Worm (Caenorhabditis elegans) whole organism, midembryonic: ENCODE data around the gene ugt-33.

ENCODE experiments used
- T22C8.4 ChIP-seq: fragments of 200-800 bp; sonication (Bioruptor generic); IDR thresholded peaks from 2 replicates; pipeline ENCODE4 v1.3.6; 2022; ENCODE audit warnings: missing genetic modification characterization, missing compliant biosample characterization
- cog-1 ChIP-seq: sonication (generic microtip); optimal IDR thresholded peaks from 2 replicates; lab custom pipeline; 2016; ENCODE audit warnings: missing genetic modification characterization, missing compliant biosample characterization
- flt-1 ChIP-seq: fragments of 200-800 bp; sonication (Bioruptor generic); IDR thresholded peaks from 2 replicates; pipeline ENCODE4 v1.3.6; 2022; ENCODE audit warnings: missing genetic modification characterization, missing compliant biosample characterization
- klf-2 ChIP-seq: fragments of 200-800 bp; sonication (Bioruptor generic); conservative IDR thresholded peaks from 2 replicates; pipeline ENCODE4 v1.3.6; 2022; ENCODE audit warnings: missing genetic modification reagents, missing genetic modification characterization, missing compliant biosample characterization
- med-1 ChIP-seq: sonication (generic microtip); optimal IDR thresholded peaks from 2 replicates; lab custom pipeline; 2017; ENCODE audit warnings: missing genetic modification characterization, mild to moderate bottlenecking, missing compliant biosample characterization, antibody characterized with exemption, missing genetic modification reagents; ENCODE audit not compliant: insufficient read depth
- ref-1 ChIP-seq: fragments of 200-800 bp; sonication (Bioruptor generic); conservative IDR thresholded peaks from 2 replicates; pipeline ENCODE4 v1.3.6; 2022; ENCODE audit warnings: missing genetic modification reagents, missing genetic modification characterization, missing compliant biosample characterization
- tab-1 ChIP-seq: fragments of 200-800 bp; sonication (Bioruptor generic); IDR thresholded peaks from 2 replicates; pipeline ENCODE4 v1.3.6; 2022; ENCODE audit warnings: missing genetic modification characterization, missing compliant biosample characterization
- ztf-23 ChIP-seq: fragments of 200-800 bp; sonication (Bioruptor generic); IDR thresholded peaks from 2 replicates; pipeline ENCODE4 v1.3.6; 2022; ENCODE audit warnings: missing genetic modification reagents, missing genetic modification characterization, missing compliant biosample characterization
- ztf-29 ChIP-seq: fragments of 200-800 bp; sonication (Bioruptor generic); IDR thresholded peaks from 2 replicates; pipeline ENCODE4 v1.3.6; 2022; ENCODE audit warnings: missing genetic modification reagents, missing genetic modification characterization, missing compliant biosample characterization

The ugt-33 gene

DNA sequence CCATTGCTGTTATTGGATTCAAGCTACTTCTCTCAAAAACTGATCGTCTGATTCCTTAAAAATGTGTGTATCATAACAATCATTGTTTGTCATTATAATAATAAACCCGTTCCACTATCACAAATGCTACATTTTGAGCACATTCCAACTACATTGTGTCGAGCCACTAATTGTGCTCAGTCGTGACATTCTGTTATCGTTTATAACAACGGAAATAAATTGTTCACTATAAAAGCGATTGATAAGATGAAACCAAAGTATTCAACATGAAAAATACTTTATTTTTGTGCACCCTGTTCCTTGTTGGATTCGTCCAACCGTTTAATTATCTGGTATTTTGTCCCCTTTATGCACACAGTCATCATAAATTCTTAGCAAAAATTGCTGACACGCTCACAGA lies at the start of gene ugt-33:
TSS of gene ugt-33 (plus strand) at position 260 of the 400 bp plus-strand sequence.
- TF ChIP-seq ztf-29, result no peak
- no peak for TF ChIP-seq ztf-23 (GFP tag; lab: Robert Waterston, UW)
- TF ChIP-seq tab-1 (GFP tag; lab: Robert Waterston, UW), result no peak
- no peak for TF ChIP-seq med-1
- TF ChIP-seq T22C8.4, result no peak
- no peak for TF ChIP-seq flt-1 (GFP tag; lab: Robert Waterston, UW)
- TF ChIP-seq cog-1, result no peak
- TF ChIP-seq klf-2 (GFP tag; lab: Robert Waterston, UW), result no peak
- TF ChIP-seq ref-1, result no peak

DNA sequence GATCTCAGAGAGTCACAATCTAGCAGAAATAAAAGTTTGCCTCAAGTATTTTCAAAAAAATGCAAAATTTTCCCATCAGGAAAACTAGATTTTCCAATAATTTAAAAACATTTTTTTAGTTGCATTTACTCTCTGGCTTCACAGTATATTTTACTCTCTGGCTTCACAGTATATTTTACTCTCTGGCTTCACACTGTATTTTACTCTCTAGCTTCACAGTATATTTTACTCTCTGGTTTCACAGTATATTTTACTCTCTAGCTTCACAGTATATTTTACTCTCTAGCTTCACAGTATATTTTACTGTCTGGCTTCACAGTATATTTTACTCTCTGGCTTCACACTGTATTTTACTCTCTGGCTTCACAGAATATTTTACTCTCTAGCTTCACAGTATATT lies 43.9 kb upstream of the ugt-33 start:
- peak; percentile 54; the same call in 1 of the 2 replicates for TF ChIP-seq ztf-23 (GFP tag; lab: Robert Waterston, UW)
- 0 out of 2 replicates have a peak, but pooled peaks have one; percentile 6 for TF ChIP-seq tab-1 (GFP tag; lab: Robert Waterston, UW)
- TF ChIP-seq ztf-29, result peak; percentile 51; the same call in 1 of the 2 replicates
- TF ChIP-seq ref-1, result 0 out of 2 replicates have a peak, but pooled peaks have one; percentile 53
- peak; percentile 60; the same call in 1 of the 2 replicates for TF ChIP-seq flt-1 (GFP tag; lab: Robert Waterston, UW)

DNA sequence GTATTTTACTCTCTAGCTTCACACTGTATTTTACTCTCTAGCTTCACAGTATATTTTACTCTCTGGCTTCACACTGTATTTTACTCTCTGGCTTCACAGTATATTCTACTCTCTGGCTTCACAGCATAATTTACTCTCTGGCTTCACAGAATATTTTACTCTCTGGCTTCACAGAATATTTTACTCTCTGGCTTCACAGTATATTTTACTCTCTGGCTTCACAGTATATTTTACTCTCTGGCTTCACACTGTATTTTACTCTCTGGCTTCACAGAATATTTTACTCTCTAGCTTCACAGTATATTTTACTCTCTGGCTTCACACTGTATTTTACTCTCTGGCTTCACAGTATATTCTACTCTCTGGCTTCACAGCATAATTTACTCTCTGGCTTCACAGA lies 43.3 kb upstream of the ugt-33 start:
- TF ChIP-seq ref-1, result 0 out of 2 replicates have a peak, but pooled peaks have one; percentile 7

DNA sequence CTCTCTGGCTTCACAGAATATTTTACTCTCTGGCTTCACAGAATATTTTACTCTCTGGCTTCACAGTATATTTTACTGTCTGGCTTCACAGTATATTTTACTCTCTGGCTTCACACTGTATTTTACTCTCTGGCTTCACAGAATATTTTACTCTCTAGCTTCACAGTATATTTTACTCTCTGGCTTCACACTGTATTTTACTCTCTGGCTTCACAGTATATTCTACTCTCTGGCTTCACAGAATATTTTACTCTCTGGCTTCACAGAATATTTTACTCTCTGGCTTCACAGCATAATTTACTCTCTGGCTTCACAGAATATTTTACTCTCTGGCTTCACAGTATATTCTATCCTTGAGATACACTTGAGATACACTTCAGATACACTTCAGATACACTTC lies 42.9 kb upstream of the ugt-33 start:
- TF ChIP-seq klf-2 (GFP tag; lab: Robert Waterston, UW) (peak; percentile 89), ztf-23 (GFP tag; lab: Robert Waterston, UW) (peak; percentile 85), ref-1 (peak; percentile 61; the same call in 1 of the 2 replicates), flt-1 (GFP tag; lab: Robert Waterston, UW) (peak; percentile 90)

DNA sequence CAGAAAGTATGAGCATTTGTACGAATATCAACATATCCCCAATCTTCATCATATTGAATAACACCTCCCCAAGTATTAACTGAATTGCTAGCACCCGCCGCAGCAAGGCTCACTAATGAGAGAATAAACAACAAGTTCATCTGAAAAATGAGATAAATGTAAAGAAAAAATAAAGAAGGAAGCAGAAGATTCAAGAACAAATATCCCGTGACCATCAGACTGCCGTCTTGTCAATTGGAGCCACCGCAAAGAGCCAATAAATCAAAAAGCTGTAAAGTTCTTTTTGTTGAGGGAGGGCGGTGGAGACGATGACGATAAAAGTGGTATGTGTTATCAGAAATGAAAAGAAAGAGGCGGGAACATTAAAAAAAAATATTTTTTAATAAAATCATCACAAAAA lies 39.7 kb upstream of the ugt-33 start, which contains the start of gene Y32F6A.5:
TSS of gene Y32F6A.5 (minus strand) at position 140 of the 400 bp plus-strand sequence.
- no peak for TF ChIP-seq cog-1
- TF ChIP-seq klf-2 (GFP tag; lab: Robert Waterston, UW), result no peak
- TF ChIP-seq flt-1 (GFP tag; lab: Robert Waterston, UW), result no peak
- TF ChIP-seq T22C8.4, result no peak
- TF ChIP-seq ztf-29, result no peak
- TF ChIP-seq med-1, result no peak
- TF ChIP-seq ref-1, result no peak

DNA sequence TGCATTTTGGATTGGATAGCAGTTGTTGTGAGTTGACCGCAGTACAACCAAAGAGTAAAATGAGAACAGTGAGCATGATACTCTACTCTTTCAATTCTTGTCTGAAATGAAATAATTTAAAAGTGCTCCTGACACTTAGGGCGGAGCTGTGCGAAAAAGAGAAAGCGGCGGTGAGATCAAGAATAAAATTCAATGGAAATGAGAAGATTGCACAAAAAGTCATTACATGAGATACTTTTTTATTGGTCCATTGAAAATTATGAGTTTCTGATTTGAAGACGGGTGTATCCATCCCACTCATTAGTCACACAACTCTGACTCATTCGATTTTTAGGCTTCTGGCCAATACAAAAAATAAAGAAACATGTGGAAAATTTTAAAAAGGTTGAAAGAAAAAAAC lies 36.0 kb upstream of the ugt-33 start, which contains the start of gene F22E12.1:
TSS of gene F22E12.1 (minus strand) at position 101 of the 400 bp plus-strand sequence.
- TF ChIP-seq T22C8.4 (no peak), med-1 (no peak), ztf-23 (GFP tag; lab: Robert Waterston, UW) (no peak), ztf-29 (no peak), tab-1 (GFP tag; lab: Robert Waterston, UW) (no peak), klf-2 (GFP tag; lab: Robert Waterston, UW) (no peak), flt-1 (GFP tag; lab: Robert Waterston, UW) (no peak), cog-1 (no peak), ref-1 (no peak)

DNA sequence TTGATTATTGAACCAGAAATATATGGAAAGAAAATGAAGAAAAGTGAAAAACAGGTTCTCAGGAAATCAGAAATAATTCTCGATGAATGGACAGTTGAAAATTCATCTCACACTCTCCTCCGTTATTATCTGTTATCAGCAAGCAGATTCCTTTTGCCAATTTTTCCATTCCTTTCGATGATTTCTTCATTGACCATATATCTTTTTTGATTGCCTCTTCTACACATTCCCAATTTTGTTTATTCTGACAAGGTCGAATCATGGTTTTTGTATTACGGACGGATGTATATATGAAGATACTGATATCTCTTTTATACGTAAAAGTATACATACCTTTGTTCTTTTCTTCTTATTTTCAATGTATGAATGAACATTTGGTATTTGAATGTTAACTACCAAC lies 32.5 kb upstream of the ugt-33 start:
- TF ChIP-seq ref-1 (no peak), T22C8.4 (no peak)

DNA sequence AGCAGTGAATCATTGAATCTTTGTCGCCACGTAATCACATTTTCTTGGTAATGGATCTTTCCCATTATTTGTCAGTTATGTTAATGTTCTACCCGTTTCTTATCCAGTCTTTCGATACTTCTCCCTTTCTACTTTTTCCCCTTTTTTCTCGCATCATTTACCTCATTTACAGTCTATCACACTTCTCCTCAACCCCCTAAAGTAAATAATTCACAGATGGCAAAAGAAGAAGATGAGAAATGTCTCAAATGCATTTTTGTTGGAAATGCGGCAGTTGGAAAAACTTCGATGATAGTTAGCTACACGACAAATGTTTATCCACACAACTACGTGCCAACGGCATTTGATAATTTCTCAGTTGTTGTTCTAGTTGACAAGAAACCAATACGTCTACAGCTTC lies 31.1 kb upstream of the ugt-33 start, which contains the start of gene chw-1:
TSS of gene chw-1 (plus strand) at position 217 of the 400 bp plus-strand sequence.
- no peak for TF ChIP-seq tab-1 (GFP tag; lab: Robert Waterston, UW)
- TF ChIP-seq klf-2 (GFP tag; lab: Robert Waterston, UW), result no peak
- no peak for TF ChIP-seq med-1
- TF ChIP-seq flt-1 (GFP tag; lab: Robert Waterston, UW), result no peak
- TF ChIP-seq ztf-23 (GFP tag; lab: Robert Waterston, UW), result no peak
- TF ChIP-seq ref-1, result no peak
- no peak for TF ChIP-seq T22C8.4
- TF ChIP-seq cog-1, result no peak
- no peak for TF ChIP-seq ztf-29

DNA sequence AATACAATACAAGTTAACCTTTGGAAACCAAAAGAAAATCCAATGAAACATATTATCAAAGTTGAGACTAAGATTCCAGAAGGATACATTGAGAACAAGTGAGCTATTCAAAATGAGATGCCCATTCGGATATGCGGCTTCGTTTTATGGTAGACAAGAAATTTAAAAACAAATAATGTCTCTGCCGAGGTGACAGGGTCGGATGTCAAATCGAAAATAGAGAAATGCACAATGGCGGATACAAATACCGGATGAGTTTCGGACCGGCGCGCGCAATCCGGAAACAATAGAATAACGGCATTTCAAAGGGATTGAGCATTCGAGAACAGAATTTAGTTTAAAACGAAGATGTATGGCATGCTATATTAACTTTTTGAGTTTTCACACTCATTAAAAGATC lies 29.9 kb upstream of the ugt-33 start, which contains the start of gene F22E12.3:
TSS of gene F22E12.3 (minus strand) at position 101 of the 400 bp plus-strand sequence.
- TF ChIP-seq klf-2 (GFP tag; lab: Robert Waterston, UW), result no peak
- no peak for TF ChIP-seq ztf-29
- no peak for TF ChIP-seq ref-1

DNA sequence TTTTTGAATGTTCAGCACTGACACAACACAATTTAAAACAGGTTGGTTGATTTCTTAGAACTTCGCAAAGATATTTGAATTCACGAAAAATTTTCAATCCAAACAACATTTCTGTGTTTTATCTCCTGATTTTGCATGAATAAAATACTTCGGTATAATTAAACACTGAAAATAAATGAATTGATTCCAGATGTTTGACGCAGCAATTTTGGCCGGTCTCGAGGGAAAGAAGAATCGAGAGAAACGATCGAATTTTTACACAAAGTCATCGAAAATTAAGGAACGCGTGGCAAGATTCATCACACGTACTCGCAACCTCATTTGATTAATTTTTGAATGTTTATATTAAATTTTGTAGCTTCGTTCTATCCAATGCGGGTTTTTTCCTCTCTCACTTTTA lies 29.0 kb upstream of the ugt-33 start:
- TF ChIP-seq tab-1 (GFP tag; lab: Robert Waterston, UW) (no peak), med-1 (no peak), ref-1 (no peak), klf-2 (GFP tag; lab: Robert Waterston, UW) (no peak), ztf-23 (GFP tag; lab: Robert Waterston, UW) (no peak), cog-1 (no peak), ztf-29 (no peak)

DNA sequence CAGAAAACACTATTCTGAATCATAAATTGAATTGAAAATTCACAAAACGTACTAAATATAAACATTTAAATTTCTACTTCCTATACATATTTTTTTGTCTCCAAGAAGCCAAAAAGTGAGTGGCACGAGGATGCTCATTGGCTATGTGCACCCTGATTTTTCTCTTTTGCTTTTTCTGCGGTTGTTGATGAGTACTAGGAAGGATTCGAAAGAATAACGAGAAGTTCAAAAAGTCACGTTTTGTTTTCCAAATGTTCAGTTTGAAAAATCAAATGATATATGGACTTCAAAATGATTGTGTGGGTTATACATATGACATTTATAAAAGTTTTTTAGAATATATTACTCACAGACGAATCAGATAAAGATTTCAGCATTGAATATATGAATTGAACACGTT lies 28.5 kb upstream of the ugt-33 start:
- TF ChIP-seq ref-1, result no peak
- TF ChIP-seq flt-1 (GFP tag; lab: Robert Waterston, UW), result no peak
- no peak for TF ChIP-seq ztf-23 (GFP tag; lab: Robert Waterston, UW)
- no peak for TF ChIP-seq klf-2 (GFP tag; lab: Robert Waterston, UW)
- TF ChIP-seq T22C8.4, result no peak
- no peak for TF ChIP-seq tab-1 (GFP tag; lab: Robert Waterston, UW)
- no peak for TF ChIP-seq ztf-29
- TF ChIP-seq med-1, result no peak
- no peak for TF ChIP-seq cog-1

DNA sequence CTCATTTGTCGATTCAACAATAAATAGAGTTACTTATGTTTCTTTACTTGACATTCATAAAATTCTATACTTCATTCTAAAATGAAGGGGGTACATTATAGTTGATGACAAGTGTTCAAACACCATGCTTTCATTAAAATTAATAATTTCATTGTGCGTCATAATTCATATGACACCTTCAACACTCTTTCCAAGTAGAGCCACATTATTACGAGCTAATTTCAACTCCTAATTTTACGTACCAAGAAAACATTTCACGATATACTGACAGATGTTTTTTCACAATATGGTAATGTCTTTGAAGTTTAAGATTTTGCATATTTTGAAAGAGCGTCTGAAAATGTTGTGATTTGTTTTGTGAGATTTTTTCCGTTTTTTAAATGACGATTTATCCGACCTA lies 27.7 kb upstream of the ugt-33 start:
- TF ChIP-seq ztf-23 (GFP tag; lab: Robert Waterston, UW) (no peak), tab-1 (GFP tag; lab: Robert Waterston, UW) (no peak), med-1 (no peak), klf-2 (GFP tag; lab: Robert Waterston, UW) (no peak), flt-1 (GFP tag; lab: Robert Waterston, UW) (no peak), ztf-29 (no peak)
